Worm (Caenorhabditis elegans) whole organism, L4/young adult: ENCODE measurements around the gene F53G2.13.
"Not testable (repeated sequence)": the region's sequence is repeated elsewhere in the genome, so short reads cannot be mapped to it uniquely, and the experiment has no call there.

Experiments used
- W03F9.2 ChIP-seq: fragments of 150-350 bp; optimal IDR thresholded peaks from 2 replicates; lab custom pipeline; 2014; ENCODE audit warnings: missing biosample characterization, missing genetic modification characterization
- dao-5 ChIP-seq: sonication (generic microtip); optimal IDR thresholded peaks from 2 replicates; lab custom pipeline; 2016; ENCODE audit warnings: missing genotype, missing genetic modification characterization, moderate library complexity, missing compliant biosample characterization

ce11 chrII:2534952-2535351, 51.3 kb downstream of the F53G2.13 start, which contains the start of gene K02F6.8:
- not testable (repeated sequence) for TF ChIP-seq W03F9.2 (tag; lab: Kevin White, UChicago); dao-5
